Worm (Caenorhabditis elegans): Measurements from ENCODE around the gene sqt-1.
A peak's percentile ranks its signal among the peaks of the same experiment; 100 is the strongest.

ce11 chrII:11345570-11346029 lies 8.0 kb upstream of the sqt-1 start, which contains the start of gene nduf-11:
- TF ChIP-seq him-1 (tag; optimal IDR thresholded peaks at IDR 0.05) (peak; percentile 45), dao-5 (tag; optimal IDR thresholded peaks at IDR 0.05) (no peak)

Data from whole organism, L4/young adult.